Worm (Caenorhabditis elegans) whole organism, L3 larva: ENCODE measurements around the gene vglu-2.

Experiments
- R02D3.7 ChIP-seq: fragments of 150-350 bp; optimal IDR thresholded peaks from 2 replicates; lab custom pipeline; 2014; ENCODE audit warnings: missing biosample characterization, missing genetic modification characterization
- ama-1 ChIP-seq: fragments of 150-350 bp; optimal IDR thresholded peaks from 2 replicates; lab custom pipeline; 2018
- ceh-16 ChIP-seq: sonication (generic microtip); optimal IDR thresholded peaks from 2 replicates; lab custom pipeline; 2017; ENCODE audit warnings: missing biosample characterization, missing genetic modification characterization
- ceh-28 ChIP-seq: fragments of 150-350 bp; optimal IDR thresholded peaks from 2 replicates; lab custom pipeline; 2014; ENCODE audit warnings: missing biosample characterization, missing genetic modification reagents, missing genetic modification characterization
- ceh-82 ChIP-seq: fragments of 150-350 bp; optimal IDR thresholded peaks from 2 replicates; lab custom pipeline; 2014; ENCODE audit warnings: missing biosample characterization, missing genetic modification characterization
- ceh-9 ChIP-seq: sonication (generic microtip); optimal IDR thresholded peaks from 2 replicates; lab custom pipeline; 2018; ENCODE audit warnings: missing biosample characterization, missing genetic modification characterization
- egl-27 ChIP-seq: sonication (generic microtip); optimal IDR thresholded peaks from 4 replicates; lab custom pipeline; 2017; ENCODE audit warnings: missing biosample characterization, missing genetic modification reagents, missing genetic modification characterization
- egl-5 ChIP-seq: fragments of 150-350 bp; optimal IDR thresholded peaks from 2 replicates; lab custom pipeline; 2017; ENCODE audit warnings: missing biosample characterization, missing genetic modification reagents, missing genetic modification characterization, inconsistent platforms
- elt-1 ChIP-seq: fragments of 150-350 bp; optimal IDR thresholded peaks from 2 replicates; lab custom pipeline; 2014; ENCODE audit warnings: missing biosample characterization, missing genetic modification characterization
- elt-2 ChIP-seq: sonication (generic microtip); optimal IDR thresholded peaks from 2 replicates; lab custom pipeline; 2016; ENCODE audit warnings: missing genetic modification reagents, mild to moderate bottlenecking, missing genetic modification characterization, missing compliant biosample characterization
- elt-3 ChIP-seq, 3 experiments: fragments of 150-350 bp in 1 of 3; sonication (generic microtip) in 2 of 3; optimal IDR thresholded peaks; 2 replicates in 2 of 3; 4 replicates in 1 of 3; lab custom pipeline; 2014 to 2017; ENCODE audit warnings: missing biosample characterization in 3 of 3, missing genetic modification characterization in 3 of 3
- eor-1 ChIP-seq, 2 experiments: fragments of 150-350 bp; optimal IDR thresholded peaks; 2 replicates each; lab custom pipeline; 2014 to 2018; ENCODE audit warnings: missing biosample characterization in 2 of 2, missing genetic modification characterization in 2 of 2
- fkh-10 ChIP-seq: sonication (generic microtip); optimal IDR thresholded peaks from 2 replicates; lab custom pipeline; 2017; ENCODE audit warnings: missing biosample characterization, missing genetic modification reagents, missing genetic modification characterization
- fkh-2 ChIP-seq: fragments of 150-350 bp; optimal IDR thresholded peaks from 2 replicates; lab custom pipeline; 2014; ENCODE audit warnings: missing biosample characterization, missing genetic modification reagents, missing genetic modification characterization
- fos-1 ChIP-seq: fragments of 150-350 bp; optimal IDR thresholded peaks from 2 replicates; lab custom pipeline; 2014; ENCODE audit warnings: missing biosample characterization, missing genetic modification characterization
- hmg-11 ChIP-seq: sonication (generic microtip); optimal IDR thresholded peaks from 2 replicates; lab custom pipeline; 2016; ENCODE audit warnings: missing genetic modification characterization, missing compliant biosample characterization
- lin-15B ChIP-seq: fragments of 150-350 bp; optimal IDR thresholded peaks from 2 replicates; lab custom pipeline; 2014; ENCODE audit warnings: missing biosample characterization, missing genetic modification characterization
- lin-39 ChIP-seq: fragments of 150-350 bp; optimal IDR thresholded peaks from 2 replicates; lab custom pipeline; 2018; ENCODE audit warnings: missing biosample characterization, missing genetic modification reagents, missing genetic modification characterization
- lsy-12 ChIP-seq: sonication (generic microtip); optimal IDR thresholded peaks from 2 replicates; lab custom pipeline; 2016; ENCODE audit warnings: mild to moderate bottlenecking, missing genetic modification characterization, missing compliant biosample characterization
- mdl-1 ChIP-seq: fragments of 150-350 bp; optimal IDR thresholded peaks from 2 replicates; lab custom pipeline; 2014; ENCODE audit warnings: missing biosample characterization, missing genetic modification characterization
- mml-1 ChIP-seq: fragments of 150-350 bp; sonication (generic microtip); optimal IDR thresholded peaks from 3 replicates; lab custom pipeline; 2014; ENCODE audit warnings: missing biosample characterization, missing genetic modification characterization
- nfya-1 ChIP-seq: sonication (generic microtip); optimal IDR thresholded peaks from 2 replicates; lab custom pipeline; 2017; ENCODE audit warnings: missing genetic modification characterization, mild to moderate bottlenecking, missing compliant biosample characterization, antibody characterized with exemption, moderate library complexity; ENCODE audit not compliant: insufficient read depth
- nhr-11 ChIP-seq: fragments of 150-350 bp; optimal IDR thresholded peaks from 2 replicates; lab custom pipeline; 2014; ENCODE audit warnings: missing biosample characterization, missing genetic modification characterization
- nhr-12 ChIP-seq: fragments of 150-350 bp; optimal IDR thresholded peaks from 2 replicates; lab custom pipeline; 2014; ENCODE audit warnings: missing biosample characterization, missing genetic modification characterization
- nhr-23 ChIP-seq: fragments of 150-350 bp; optimal IDR thresholded peaks from 2 replicates; lab custom pipeline; 2014; ENCODE audit warnings: missing biosample characterization, missing genetic modification reagents, missing genetic modification characterization
- nhr-237 ChIP-seq: fragments of 150-350 bp; optimal IDR thresholded peaks from 2 replicates; lab custom pipeline; 2014; ENCODE audit warnings: missing biosample characterization, missing genetic modification characterization
- nhr-25 ChIP-seq: sonication (generic microtip); optimal IDR thresholded peaks from 2 replicates; lab custom pipeline; 2017; ENCODE audit warnings: missing biosample characterization, missing genetic modification characterization
- nhr-67 ChIP-seq: fragments of 150-350 bp; optimal IDR thresholded peaks from 2 replicates; lab custom pipeline; 2014; ENCODE audit warnings: missing biosample characterization, missing genetic modification characterization
- nhr-77 ChIP-seq: fragments of 150-350 bp; optimal IDR thresholded peaks from 2 replicates; lab custom pipeline; 2014; ENCODE audit warnings: missing biosample characterization, missing genetic modification characterization
- pha-4 ChIP-seq: fragments of 150-350 bp; optimal IDR thresholded peaks from 2 replicates; lab custom pipeline; 2014; ENCODE audit warnings: missing biosample characterization, missing genetic modification reagents, missing genetic modification characterization
- pqm-1 ChIP-seq: fragments of 150-350 bp; optimal IDR thresholded peaks from 2 replicates; lab custom pipeline; 2017; ENCODE audit warnings: missing biosample characterization, missing genetic modification characterization, inconsistent platforms
- snpc-4 ChIP-seq: fragments of 150-350 bp; optimal IDR thresholded peaks from 2 replicates; lab custom pipeline; 2014; ENCODE audit warnings: missing biosample characterization, missing genetic modification characterization
- tbx-2 ChIP-seq: sonication (generic microtip); optimal IDR thresholded peaks from 2 replicates; lab custom pipeline; 2016; ENCODE audit warnings: mild to moderate bottlenecking, missing genetic modification characterization, missing compliant biosample characterization
- unc-39 ChIP-seq: sonication (generic microtip); optimal IDR thresholded peaks from 4 replicates; lab custom pipeline; 2017; ENCODE audit warnings: missing biosample characterization, missing genetic modification characterization
- ztf-11 ChIP-seq: fragments of 150-350 bp; optimal IDR thresholded peaks from 2 replicates; lab custom pipeline; 2014; ENCODE audit warnings: missing biosample characterization, missing genetic modification characterization

Gene vglu-2

ce11 chrIII:10294837-10295236 lies at the start of gene vglu-2:
Gene vglu-2, plus strand, starts transcription at chrIII:10295137.
- TF ChIP-seq pqm-1 (tag; lab: Kevin White, UChicago) (no peak), nhr-67 (tag; lab: Kevin White, UChicago) (no peak), nhr-12 (no peak), nhr-77 (tag; lab: Kevin White, UChicago) (no peak), elt-1 (no peak), mdl-1 (tag; lab: Kevin White, UChicago) (no peak), nfya-1 (tag; lab: Kevin White, UChicago) (no peak), nhr-25 (no peak), ztf-11 (tag; lab: Kevin White, UChicago) (no peak), elt-2 (no peak), ama-1 (lab: Kevin White, UChicago) (no peak), fkh-10 (GFP tag; lab: Kevin White, UChicago) (no peak)

- TF ChIP-seq lin-15B (tag; lab: Kevin White, UChicago) (peak; percentile 62), egl-27 (no peak), hmg-11 (tag; lab: Kevin White, UChicago) (no peak), nfya-1 (tag; lab: Kevin White, UChicago) (peak; percentile 42), snpc-4 (tag; lab: Kevin White, UChicago) (peak; percentile 54), elt-2 (peak; percentile 7), ceh-28 (tag; lab: Kevin White, UChicago) (no peak), lin-39 (peak; percentile 25), pha-4 (tag; lab: Kevin White, UChicago) (peak; percentile 62), ceh-9 (tag; lab: Kevin White, UChicago) (no peak)
These were observed 46.3 kb upstream of the vglu-2 start, which contains the start of the genes div-1 and cor-1 for ce11 chrIII:10248441-10249137. Gene div-1, minus strand, starts transcription at chrIII:10248559. Gene cor-1, plus strand, starts transcription at chrIII:10249111.

ce11 chrIII:10251114-10251513 lies 43.8 kb upstream of the vglu-2 start:
- TF ChIP-seq nhr-11 (tag; lab: Kevin White, UChicago) (no peak), mml-1 (tag; lab: Kevin White, UChicago) (no peak), elt-1 (no peak), ceh-28 (tag; lab: Kevin White, UChicago) (no peak), nhr-23 (tag; lab: Kevin White, UChicago) (no peak), lsy-12 (no peak), egl-5 (tag; lab: Kevin White, UChicago) (no peak), fkh-2 (tag; lab: Kevin White, UChicago) (no peak), ceh-16 (tag; lab: Kevin White, UChicago) (no peak), mdl-1 (tag; lab: Kevin White, UChicago) (no peak), fos-1 (tag; lab: Kevin White, UChicago) (no peak), ztf-11 (tag; lab: Kevin White, UChicago) (no peak), nhr-12 (no peak), snpc-4 (tag; lab: Kevin White, UChicago) (no peak), elt-3 (tag; optimal IDR thresholded peaks at IDR 0.05; lab: Kevin White, UChicago) (no peak), pqm-1 (tag; lab: Kevin White, UChicago) (no peak), nhr-25 (no peak), eor-1 (tag; optimal IDR thresholded peaks at IDR 0.05; lab: Kevin White, UChicago) (no peak), unc-39 (tag; lab: Kevin White, UChicago) (no peak)

ce11 chrIII:10253334-10253733 lies 41.6 kb upstream of the vglu-2 start:
- no peak for TF ChIP-seq nhr-237
- no peak for TF ChIP-seq ztf-11 (tag; lab: Kevin White, UChicago)
- no peak for TF ChIP-seq nhr-12
- no peak for TF ChIP-seq R02D3.7 (tag; lab: Kevin White, UChicago)
- no peak for TF ChIP-seq lin-15B (tag; lab: Kevin White, UChicago)
- TF ChIP-seq ceh-82 (tag; lab: Kevin White, UChicago), result no peak
- TF ChIP-seq elt-3 (tag; optimal IDR thresholded peaks at IDR 0.05; lab: Kevin White, UChicago), result no peak
- no peak for TF ChIP-seq lsy-12
- TF ChIP-seq ceh-28 (tag; lab: Kevin White, UChicago), result no peak
- TF ChIP-seq snpc-4 (tag; lab: Kevin White, UChicago), result no peak
- TF ChIP-seq tbx-2 (tag; lab: Kevin White, UChicago), result no peak
- no peak for TF ChIP-seq nfya-1 (tag; lab: Kevin White, UChicago)
- no peak for TF ChIP-seq unc-39 (tag; lab: Kevin White, UChicago)
- no peak for TF ChIP-seq fkh-2 (tag; lab: Kevin White, UChicago)
- no peak for TF ChIP-seq egl-27
- TF ChIP-seq ceh-9 (tag; lab: Kevin White, UChicago), result no peak
- no peak for TF ChIP-seq lin-39
- no peak for TF ChIP-seq mml-1 (tag; lab: Kevin White, UChicago)
- no peak for TF ChIP-seq nhr-23 (tag; lab: Kevin White, UChicago)
